Worm (Caenorhabditis elegans) whole organism, mixed stage, embryonic: ENCODE data around the gene C43H6.12.

ENCODE experiments used
- M03D4.4 ChIP-seq: sonication (generic microtip); optimal IDR thresholded peaks from 2 replicates; lab custom pipeline; 2017; ENCODE audit warnings: mild to moderate bottlenecking, missing genetic modification characterization, missing compliant biosample characterization
- bed-3 ChIP-seq: fragments of 200-800 bp; sonication (Bioruptor generic); optimal IDR thresholded peaks from 3 replicates; lab custom pipeline; 2018; ENCODE audit warnings: mild to moderate bottlenecking, missing genetic modification characterization, moderate library complexity, missing compliant biosample characterization
- blmp-1 ChIP-seq: fragments of 150-350 bp; optimal IDR thresholded peaks from 2 replicates; lab custom pipeline; 2014; ENCODE audit warnings: missing biosample characterization, missing genetic modification characterization
- ceh-39 ChIP-seq: fragments of 150-350 bp; optimal IDR thresholded peaks from 2 replicates; lab custom pipeline; 2014; ENCODE audit warnings: missing biosample characterization, missing genetic modification characterization
- ces-1 ChIP-seq: fragments of 150-350 bp; optimal IDR thresholded peaks from 2 replicates; lab custom pipeline; 2014; ENCODE audit warnings: missing biosample characterization, missing genetic modification reagents, missing genetic modification characterization
- cnd-1 ChIP-seq: fragments of 200-800 bp; sonication (Bioruptor generic); optimal IDR thresholded peaks from 2 replicates; lab custom pipeline; 2018; ENCODE audit warnings: mild to moderate bottlenecking, missing genetic modification characterization, missing compliant biosample characterization
- drap-1 ChIP-seq: fragments of 200-800 bp; sonication (Bioruptor generic); optimal IDR thresholded peaks from 3 replicates; lab custom pipeline; 2018; ENCODE audit warnings: mild to moderate bottlenecking, missing genetic modification characterization, missing compliant biosample characterization
- elt-1 ChIP-seq: sonication (generic microtip); optimal IDR thresholded peaks from 2 replicates; lab custom pipeline; 2017; ENCODE audit warnings: missing genetic modification characterization, mild to moderate bottlenecking, missing compliant biosample characterization, antibody characterized with exemption, moderate library complexity, borderline replicate concordance; ENCODE audit not compliant: insufficient read depth
- elt-3 ChIP-seq: fragments of 150-350 bp; optimal IDR thresholded peaks from 2 replicates; lab custom pipeline; 2014; ENCODE audit warnings: missing biosample characterization, missing genetic modification characterization
- flh-1 ChIP-seq: fragments of 200-800 bp; sonication (Bioruptor generic); optimal IDR thresholded peaks from 2 replicates; lab custom pipeline; 2018; ENCODE audit warnings: mild to moderate bottlenecking, missing genetic modification characterization, moderate library complexity, missing compliant biosample characterization
- hlh-1 ChIP-seq: fragments of 150-350 bp; optimal IDR thresholded peaks from 2 replicates; lab custom pipeline; 2014; ENCODE audit warnings: missing biosample characterization, missing genetic modification reagents, missing genetic modification characterization
- lin-13 ChIP-seq: fragments of 150-350 bp; optimal IDR thresholded peaks from 2 replicates; lab custom pipeline; 2014; ENCODE audit warnings: missing biosample characterization, missing genetic modification characterization
- lin-32 ChIP-seq: fragments of 200-800 bp; sonication (Bioruptor generic); optimal IDR thresholded peaks from 2 replicates; lab custom pipeline; 2018; ENCODE audit warnings: mild to moderate bottlenecking, missing genetic modification characterization, missing compliant biosample characterization
- lsy-2 ChIP-seq: fragments of 150-350 bp; optimal IDR thresholded peaks from 2 replicates; lab custom pipeline; 2014; ENCODE audit warnings: missing biosample characterization, missing genetic modification characterization
- mab-5 ChIP-seq: fragments of 150-350 bp; optimal IDR thresholded peaks from 2 replicates; lab custom pipeline; 2014; ENCODE audit warnings: missing biosample characterization, missing genetic modification characterization
- mep-1 ChIP-seq: fragments of 150-350 bp; optimal IDR thresholded peaks from 2 replicates; lab custom pipeline; 2017; ENCODE audit warnings: missing biosample characterization, missing genetic modification reagents, missing genetic modification characterization, inconsistent platforms
- mls-2 ChIP-seq: sonication (generic microtip); optimal IDR thresholded peaks from 2 replicates; lab custom pipeline; 2016; ENCODE audit warnings: mild to moderate bottlenecking, missing genetic modification characterization, moderate library complexity, missing compliant biosample characterization
- nhr-12 ChIP-seq: fragments of 150-350 bp; optimal IDR thresholded peaks from 2 replicates; lab custom pipeline; 2014; ENCODE audit warnings: missing biosample characterization, missing genetic modification characterization
- nhr-2 ChIP-seq: fragments of 150-350 bp; optimal IDR thresholded peaks from 2 replicates; lab custom pipeline; 2014; ENCODE audit warnings: missing biosample characterization, missing genetic modification characterization
- nhr-237 ChIP-seq: fragments of 150-350 bp; optimal IDR thresholded peaks from 2 replicates; lab custom pipeline; 2014; ENCODE audit warnings: missing biosample characterization, missing genetic modification characterization
- nhr-28 ChIP-seq: fragments of 150-350 bp; optimal IDR thresholded peaks from 2 replicates; lab custom pipeline; 2014; ENCODE audit warnings: missing biosample characterization, missing genetic modification characterization
- sem-2 ChIP-seq: fragments of 200-800 bp; sonication (Bioruptor generic); optimal IDR thresholded peaks from 2 replicates; lab custom pipeline; 2018; ENCODE audit warnings: mild to moderate bottlenecking, missing genetic modification characterization, missing compliant biosample characterization
- tbx-8 ChIP-seq: fragments of 200-800 bp; sonication (Bioruptor generic); optimal IDR thresholded peaks from 2 replicates; lab custom pipeline; 2018; ENCODE audit warnings: mild to moderate bottlenecking, missing genetic modification characterization, moderate library complexity, missing compliant biosample characterization
- unc-39 ChIP-seq: fragments of 150-350 bp; optimal IDR thresholded peaks from 2 replicates; lab custom pipeline; 2014; ENCODE audit warnings: missing biosample characterization, missing genetic modification characterization
- unc-62 ChIP-seq: fragments of 150-350 bp; optimal IDR thresholded peaks from 2 replicates; lab custom pipeline; 2014; ENCODE audit warnings: missing biosample characterization, missing genetic modification reagents, missing genetic modification characterization
- zip-8 ChIP-seq: fragments of 150-350 bp; optimal IDR thresholded peaks from 2 replicates; lab custom pipeline; 2014; ENCODE audit warnings: missing biosample characterization, missing genetic modification characterization
- ztf-11 ChIP-seq: fragments of 150-350 bp; optimal IDR thresholded peaks from 2 replicates; lab custom pipeline; 2014; ENCODE audit warnings: missing biosample characterization, missing genetic modification characterization

The C43H6.12 gene

DNA sequence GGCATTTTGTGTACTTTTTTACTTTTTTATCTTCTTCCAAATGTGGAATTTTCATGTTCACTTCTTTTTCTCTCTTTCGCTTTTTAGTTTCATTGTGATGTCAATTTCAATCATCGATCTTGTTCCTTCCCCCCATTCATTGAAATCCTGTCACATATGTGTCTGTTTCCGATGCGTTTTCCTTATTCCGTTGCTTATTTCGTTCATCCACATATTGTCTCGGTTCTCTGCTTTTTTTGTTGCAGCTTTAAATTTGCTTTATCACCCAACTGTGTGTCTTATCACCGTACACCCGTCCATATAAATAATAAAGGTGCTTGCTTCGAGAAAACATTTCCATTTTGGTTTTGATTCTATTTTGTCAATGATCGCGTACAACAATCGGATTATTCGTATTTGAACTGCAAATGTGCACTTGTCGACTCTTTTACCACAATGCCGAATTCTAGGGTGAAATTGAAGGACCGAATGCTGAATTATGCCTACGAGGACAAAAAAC, at the start of gene C43H6.12, which contains the start of gene trpp-12:
Gene C43H6.12 (plus strand): TSS at position 365 of the 499 bp plus-strand sequence.
Gene trpp-12 (plus strand): TSS at position 449 of the 499 bp plus-strand sequence.
- TF ChIP-seq nhr-28 (tag; lab: Kevin White, UChicago) (no peak), unc-62 (GFP tag; lab: Kevin White, UChicago) (no peak), drap-1 (GFP tag; lab: Kevin White, UChicago) (no peak), ceh-39 (tag; lab: Kevin White, UChicago) (no peak), mab-5 (no peak), flh-1 (GFP tag; lab: Kevin White, UChicago) (no peak), mep-1 (tag; lab: Kevin White, UChicago) (no peak), M03D4.4 (tag; lab: Kevin White, UChicago) (no peak), lin-13 (tag; lab: Kevin White, UChicago) (no peak), ztf-11 (tag; lab: Kevin White, UChicago) (no peak), ces-1 (GFP tag; lab: Kevin White, UChicago) (no peak), bed-3 (GFP tag; lab: Kevin White, UChicago) (no peak), unc-39 (tag; lab: Kevin White, UChicago) (no peak), elt-1 (tag; lab: Kevin White, UChicago) (no peak), lin-32 (GFP tag; lab: Kevin White, UChicago) (no peak)
- TF ChIP-seq, all 35 proteins: peak for 0

ce11 chrX:2359797-2360196, 49.6 kb upstream of the C43H6.12 start, which contains the start of gene lgc-40:
lgc-40 (plus strand) TSS chrX:2360097.
- TF ChIP-seq M03D4.4 (tag; lab: Kevin White, UChicago), result no peak
- no peak for TF ChIP-seq cnd-1 (tag; lab: Kevin White, UChicago)
- TF ChIP-seq mls-2 (tag; lab: Kevin White, UChicago), result no peak
- no peak for TF ChIP-seq lsy-2
- TF ChIP-seq mep-1 (tag; lab: Kevin White, UChicago), result no peak
- TF ChIP-seq sem-2 (GFP tag; lab: Kevin White, UChicago), result no peak
- TF ChIP-seq drap-1 (GFP tag; lab: Kevin White, UChicago), result no peak
- no peak for TF ChIP-seq nhr-2 (tag; lab: Kevin White, UChicago)

- TF ChIP-seq nhr-12 (tag; lab: Kevin White, UChicago) (no peak), mep-1 (tag; lab: Kevin White, UChicago) (no peak), lin-32 (GFP tag; lab: Kevin White, UChicago) (no peak), bed-3 (GFP tag; lab: Kevin White, UChicago) (no peak), drap-1 (GFP tag; lab: Kevin White, UChicago) (no peak), blmp-1 (no peak), ceh-39 (tag; lab: Kevin White, UChicago) (no peak), unc-62 (GFP tag; lab: Kevin White, UChicago) (no peak), flh-1 (GFP tag; lab: Kevin White, UChicago) (no peak)
These were observed 46.5 kb upstream of the C43H6.12 start for ce11 chrX:2362872-2363271.

- TF ChIP-seq nhr-237 (tag; lab: Kevin White, UChicago) (peak; percentile 61), flh-1 (GFP tag; lab: Kevin White, UChicago) (no peak)
- TF ChIP-seq, all 35 proteins: peak for 1
These were observed 44.6 kb upstream of the C43H6.12 start for ce11 chrX:2364703-2365299.

- TF ChIP-seq bed-3 (GFP tag; lab: Kevin White, UChicago) (no peak), elt-3 (tag; lab: Kevin White, UChicago) (no peak), hlh-1 (tag; lab: Kevin White, UChicago) (no peak), elt-1 (tag; lab: Kevin White, UChicago) (no peak), cnd-1 (tag; lab: Kevin White, UChicago) (no peak), sem-2 (GFP tag; lab: Kevin White, UChicago) (no peak), blmp-1 (no peak), zip-8 (no peak), nhr-2 (tag; lab: Kevin White, UChicago) (no peak), lin-13 (tag; lab: Kevin White, UChicago) (no peak), tbx-8 (GFP tag; lab: Kevin White, UChicago) (no peak), unc-62 (GFP tag; lab: Kevin White, UChicago) (no peak), drap-1 (GFP tag; lab: Kevin White, UChicago) (no peak), nhr-28 (tag; lab: Kevin White, UChicago) (no peak), nhr-237 (tag; lab: Kevin White, UChicago) (no peak)
These were observed 43.5 kb upstream of the C43H6.12 start, which contains the start of gene T24D8.6 for ce11 chrX:2365890-2366289. T24D8.6 (minus strand) TSS chrX:2365990.
